Worm (Caenorhabditis elegans): ENCODE data around the gene atg-16.1.

DNA sequence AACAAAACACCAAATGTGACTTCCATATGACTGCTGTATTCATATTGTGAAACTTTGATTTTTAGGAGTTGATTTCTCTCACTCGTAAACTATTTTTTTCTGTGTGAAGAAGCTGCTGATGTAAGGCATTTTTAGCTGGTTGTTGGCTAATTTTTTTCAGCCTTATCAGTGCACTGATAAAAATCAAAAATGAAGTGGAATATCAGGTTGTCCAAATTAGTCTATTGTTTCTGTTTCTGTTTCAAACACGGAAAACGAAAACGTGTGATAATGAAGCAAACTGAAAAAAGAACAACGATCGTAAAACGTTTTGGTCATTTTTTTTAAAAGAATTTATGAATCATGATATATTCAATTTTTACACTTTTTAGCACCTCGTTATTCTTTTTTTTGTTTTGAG lies 18.5 kb upstream of the atg-16.1 start:
- TF ChIP-seq dmd-4 (tag; optimal IDR thresholded peaks at IDR 0.05; ENCODE audit: borderline replicate concordance) (no peak), pha-4 (tag; optimal IDR thresholded peaks at IDR 0.05) (no peak), ceh-24 (tag; optimal IDR thresholded peaks at IDR 0.05) (no peak), ets-4 (tag; optimal IDR thresholded peaks at IDR 0.05) (no peak), pag-3 (tag; optimal IDR thresholded peaks at IDR 0.05; ENCODE audit: borderline replicate concordance) (no peak)

All from whole organism, late embryonic.